Fruit fly (Drosophila melanogaster): ENCODE data around the gene slam.
A peak's percentile ranks its signal among the peaks of the same experiment; 100 is the strongest.

DNA sequence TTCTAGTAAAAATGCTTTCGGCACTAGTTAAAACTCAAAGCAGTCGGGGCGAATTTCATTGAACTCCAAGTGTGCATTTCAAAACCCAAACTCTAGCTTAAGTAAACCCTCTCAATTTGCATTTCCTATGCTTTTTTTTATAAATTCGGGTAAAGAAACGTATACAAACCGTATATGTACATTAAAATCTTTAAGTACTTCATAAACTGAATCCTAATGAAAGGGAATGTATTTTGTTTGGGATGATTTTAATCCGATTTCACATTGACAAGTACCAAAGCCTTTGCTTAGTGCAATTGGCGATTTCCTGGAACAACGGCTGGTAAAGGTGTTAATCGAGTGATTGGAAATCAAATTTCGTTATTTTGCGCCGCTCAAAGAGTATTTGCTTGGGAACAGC, 30.9 kb upstream of the slam start:
- no peak for TF ChIP-seq CG33017 (tag; optimal IDR thresholded peaks at IDR 0.05)
- no peak for TF ChIP-seq Crg-1 (GFP tag; optimal IDR thresholded peaks at IDR 0.05)
- TF ChIP-seq CG12768 (GFP tag; optimal IDR thresholded peaks at IDR 0.05) = no peak
- TF ChIP-seq bab1 (GFP tag; optimal IDR thresholded peaks at IDR 0.05) = no peak
- TF ChIP-seq pad (GFP tag; optimal IDR thresholded peaks at IDR 0.05) = no peak
- peak; percentile 91 for TF ChIP-seq kay (GFP tag; ENCODE audit: borderline replicate concordance)
- TF ChIP-seq toe (GFP tag; optimal IDR thresholded peaks at IDR 0.05) = no peak
- no peak for TF ChIP-seq CG7045 (GFP tag; optimal IDR thresholded peaks at IDR 0.05)
- TF ChIP-seq CG7101 (tag; optimal IDR thresholded peaks at IDR 0.05) = no peak
